Worm (Caenorhabditis elegans): ENCODE measurements around the gene endu-2.

DNA sequence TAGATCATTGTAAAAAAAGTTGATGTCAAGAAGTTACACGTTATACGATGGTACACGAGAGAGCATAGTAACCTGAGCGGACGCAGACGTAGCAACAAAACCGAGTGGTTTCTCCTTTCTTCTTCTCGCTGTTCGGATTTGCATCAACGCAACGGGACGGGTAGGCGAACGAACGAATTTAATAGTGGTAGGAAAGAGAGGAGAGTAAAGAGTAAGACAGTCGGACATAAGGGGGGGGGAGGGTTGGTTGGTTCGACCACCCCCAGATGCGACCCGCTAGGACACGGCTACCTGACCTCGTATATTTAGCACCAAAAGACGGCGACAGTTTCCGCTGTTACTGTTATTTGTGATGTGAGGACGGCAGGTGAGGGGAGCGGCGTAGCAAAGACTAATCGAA lies 40.9 kb upstream of the endu-2 start:
- TF ChIP-seq nhr-76 (tag; optimal IDR thresholded peaks at IDR 0.05) = no peak
- no peak for TF ChIP-seq snpc-4 (tag; optimal IDR thresholded peaks at IDR 0.05)
- no peak for TF ChIP-seq fkh-8 (tag; optimal IDR thresholded peaks at IDR 0.05)
- TF ChIP-seq F16B12.6 (tag; optimal IDR thresholded peaks at IDR 0.05) = no peak
- no peak for TF ChIP-seq aha-1 (tag; optimal IDR thresholded peaks at IDR 0.05)
- no peak for TF ChIP-seq efl-1 (optimal IDR thresholded peaks at IDR 0.05)
- no peak for TF ChIP-seq efl-1 (GFP tag; optimal IDR thresholded peaks at IDR 0.05 in 1 of 2)
- TF ChIP-seq tbx-2 (tag; optimal IDR thresholded peaks at IDR 0.05) = no peak
- TF ChIP-seq jun-1 (tag; optimal IDR thresholded peaks at IDR 0.05) = no peak
- TF ChIP-seq mdl-1 (tag; optimal IDR thresholded peaks at IDR 0.05) = no peak
- no peak for TF ChIP-seq nhr-47 (tag; optimal IDR thresholded peaks at IDR 0.05)
